Worm (Caenorhabditis elegans) whole organism, early embryonic: Measurements from ENCODE around the gene T23B7.2.

Experiments used
- B0310.2 ChIP-seq: sonication (generic microtip); optimal IDR thresholded peaks from 2 replicates; lab custom pipeline; 2016; ENCODE audit warnings: mild to moderate bottlenecking, missing genetic modification characterization, missing compliant biosample characterization
- F13C5.2 ChIP-seq: sonication (generic microtip); optimal IDR thresholded peaks from 2 replicates; lab custom pipeline; 2017; ENCODE audit warnings: mild to moderate bottlenecking, missing genetic modification characterization, inconsistent platforms, missing compliant biosample characterization
- aly-1 ChIP-seq: sonication (generic microtip); optimal IDR thresholded peaks from 2 replicates; lab custom pipeline; 2016; ENCODE audit warnings: missing genetic modification characterization, missing compliant biosample characterization
- ama-1 ChIP-seq: fragments of 150-350 bp; optimal IDR thresholded peaks from 2 replicates; lab custom pipeline; 2014
- ceh-13 ChIP-seq: fragments of 200-800 bp; sonication (Bioruptor generic); optimal IDR thresholded peaks from 2 replicates; lab custom pipeline; 2018; ENCODE audit warnings: mild to moderate bottlenecking, missing genetic modification characterization, missing compliant biosample characterization
- ceh-36 ChIP-seq: sonication (generic microtip); optimal IDR thresholded peaks from 2 replicates; lab custom pipeline; 2016; ENCODE audit warnings: missing genetic modification characterization, inconsistent platforms, missing compliant biosample characterization
- ets-7 ChIP-seq: sonication (generic microtip); optimal IDR thresholded peaks from 2 replicates; lab custom pipeline; 2016; ENCODE audit warnings: missing genotype, missing genetic modification characterization, missing compliant biosample characterization
- flt-1 ChIP-seq: fragments of 200-800 bp; sonication (Bioruptor generic); IDR thresholded peaks from 2 replicates; pipeline ENCODE4 v1.3.6; 2022; ENCODE audit warnings: missing genetic modification characterization, missing compliant biosample characterization
- hmbx-1 ChIP-seq: sonication (generic microtip); optimal IDR thresholded peaks from 2 replicates; lab custom pipeline; 2016; ENCODE audit warnings: mild to moderate bottlenecking, missing genetic modification characterization, missing compliant biosample characterization
- hmg-4 ChIP-seq: fragments of 200-800 bp; sonication (Bioruptor generic); optimal IDR thresholded peaks from 2 replicates; lab custom pipeline; 2018; ENCODE audit warnings: mild to moderate bottlenecking, missing genetic modification characterization, missing compliant biosample characterization
- hnd-1 ChIP-seq: sonication (generic microtip); optimal IDR thresholded peaks from 2 replicates; lab custom pipeline; 2016; ENCODE audit warnings: missing genetic modification characterization, missing compliant biosample characterization
- pes-1 ChIP-seq: fragments of 200-800 bp; sonication (Bioruptor generic); IDR thresholded peaks from 2 replicates; pipeline ENCODE4 v1.3.6; 2022; ENCODE audit warnings: missing genetic modification reagents, missing genetic modification characterization, missing compliant biosample characterization
- scrt-1 ChIP-seq: fragments of 200-800 bp; sonication (Bioruptor generic); IDR thresholded peaks from 2 replicates; pipeline ENCODE4 v1.3.6; 2022; ENCODE audit warnings: missing genetic modification characterization, missing compliant biosample characterization
- sea-1 ChIP-seq: fragments of 200-800 bp; sonication (Bioruptor generic); conservative IDR thresholded peaks from 2 replicates; pipeline ENCODE4 v1.3.6; 2022; ENCODE audit warnings: missing genetic modification characterization, missing compliant biosample characterization
- tbx-11 ChIP-seq: fragments of 200-800 bp; sonication (Bioruptor generic); IDR thresholded peaks from 2 replicates; pipeline ENCODE4 v1.3.6; 2022; ENCODE audit warnings: missing genetic modification characterization, missing compliant biosample characterization
- tbx-37 ChIP-seq: fragments of 200-800 bp; sonication (Bioruptor generic); conservative IDR thresholded peaks from 2 replicates; pipeline ENCODE4 v1.3.6; 2022; ENCODE audit warnings: missing genetic modification reagents, missing genetic modification characterization, missing compliant biosample characterization
- tra-4 ChIP-seq: sonication (generic microtip); optimal IDR thresholded peaks from 2 replicates; lab custom pipeline; 2017; ENCODE audit warnings: missing genetic modification characterization, missing compliant biosample characterization

The T23B7.2 gene

DNA sequence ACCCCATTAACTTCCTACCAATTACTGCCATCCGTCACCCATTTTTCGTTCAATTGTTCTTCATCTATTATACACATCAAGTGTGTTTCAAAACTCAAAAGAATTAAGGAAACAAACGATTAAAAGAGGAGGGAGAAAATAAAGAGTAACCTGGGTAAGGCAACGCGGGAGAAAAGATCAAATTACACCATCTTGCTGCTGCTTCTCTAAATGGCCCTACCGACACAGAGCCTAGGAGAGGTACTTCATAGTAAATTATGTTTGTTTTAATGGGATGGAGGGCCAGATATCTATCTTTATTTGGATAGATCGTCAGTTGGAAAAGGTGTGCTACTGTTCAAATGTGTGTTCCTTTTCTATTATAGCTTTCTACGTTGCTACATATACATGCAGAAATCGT is 26.7 kb downstream of the T23B7.2 start:
- TF ChIP-seq hmg-4 (GFP tag; lab: Kevin White, UChicago) (no peak), tbx-11 (GFP tag; lab: Robert Waterston, UW) (no peak), F13C5.2 (no peak), tra-4 (tag; lab: Kevin White, UChicago) (no peak), B0310.2 (tag; lab: Kevin White, UChicago) (no peak), ceh-36 (no peak), ama-1 (lab: Kevin White, UChicago) (no peak), ets-7 (no peak)

DNA sequence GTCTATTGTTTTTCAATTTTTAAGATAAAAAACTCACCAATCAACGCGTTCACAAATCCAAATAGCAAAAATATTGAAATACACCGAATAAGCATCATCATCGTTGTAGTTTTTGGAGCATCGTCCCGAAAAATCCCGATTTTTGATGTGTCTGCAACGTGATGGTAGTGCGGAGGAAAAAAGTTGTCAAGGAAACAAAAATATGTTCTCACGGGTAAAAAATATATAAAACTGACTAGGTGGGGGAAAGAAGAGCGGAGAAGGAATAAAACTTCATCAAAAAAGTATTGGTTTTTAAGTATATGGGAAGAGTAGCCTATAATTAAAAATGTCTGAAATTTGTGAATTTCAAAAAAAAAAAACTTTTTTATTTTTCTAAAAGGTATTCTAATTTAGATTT is 30.1 kb downstream of the T23B7.2 start, which contains the start of gene rig-6:
Gene rig-6 (minus strand): TSS at position 101 of the 400 bp plus-strand sequence.
- TF ChIP-seq F13C5.2 (no peak), hnd-1 (no peak), sea-1 (no peak), ceh-13 (GFP tag; lab: Kevin White, UChicago) (no peak), scrt-1 (no peak), ceh-36 (no peak), hmg-4 (GFP tag; lab: Kevin White, UChicago) (no peak), tbx-11 (GFP tag; lab: Robert Waterston, UW) (no peak), tbx-37 (no peak), ets-7 (no peak), pes-1 (GFP tag; lab: Robert Waterston, UW) (no peak), tra-4 (tag; lab: Kevin White, UChicago) (no peak), aly-1 (tag; lab: Kevin White, UChicago) (no peak), ama-1 (lab: Kevin White, UChicago) (no peak), flt-1 (GFP tag; lab: Robert Waterston, UW) (no peak), B0310.2 (tag; lab: Kevin White, UChicago) (no peak), hmbx-1 (tag; lab: Kevin White, UChicago) (no peak)

DNA sequence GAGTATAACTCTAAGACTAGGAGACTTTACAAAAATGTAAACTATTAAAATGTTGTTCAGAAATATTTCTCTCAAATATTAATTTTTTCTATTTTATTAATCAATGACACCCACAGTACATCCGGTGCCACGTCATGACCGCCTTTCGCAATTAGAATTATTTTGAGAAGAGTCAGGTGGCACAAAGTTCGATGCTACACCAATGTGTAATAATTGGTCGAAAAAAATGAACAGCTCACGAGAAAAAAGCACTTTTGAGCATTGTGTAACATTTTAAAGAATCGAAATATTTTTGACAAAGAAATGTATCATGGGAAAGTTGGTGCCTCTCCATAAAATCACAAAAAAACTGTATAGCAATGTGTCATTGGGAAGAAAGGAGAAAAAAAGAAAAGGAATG is 35.3 kb downstream of the T23B7.2 start:
- TF ChIP-seq tbx-37: no peak
- no peak for TF ChIP-seq aly-1 (tag; lab: Kevin White, UChicago)
- no peak for TF ChIP-seq tbx-11 (GFP tag; lab: Robert Waterston, UW)
- no peak for TF ChIP-seq ceh-36
- no peak for TF ChIP-seq sea-1
- TF ChIP-seq tra-4 (tag; lab: Kevin White, UChicago): no peak
- no peak for TF ChIP-seq hmg-4 (GFP tag; lab: Kevin White, UChicago)
- no peak for TF ChIP-seq ets-7
- no peak for TF ChIP-seq ceh-13 (GFP tag; lab: Kevin White, UChicago)
- no peak for TF ChIP-seq hmbx-1 (tag; lab: Kevin White, UChicago)
- TF ChIP-seq hnd-1: no peak
- TF ChIP-seq pes-1 (GFP tag; lab: Robert Waterston, UW): no peak

DNA sequence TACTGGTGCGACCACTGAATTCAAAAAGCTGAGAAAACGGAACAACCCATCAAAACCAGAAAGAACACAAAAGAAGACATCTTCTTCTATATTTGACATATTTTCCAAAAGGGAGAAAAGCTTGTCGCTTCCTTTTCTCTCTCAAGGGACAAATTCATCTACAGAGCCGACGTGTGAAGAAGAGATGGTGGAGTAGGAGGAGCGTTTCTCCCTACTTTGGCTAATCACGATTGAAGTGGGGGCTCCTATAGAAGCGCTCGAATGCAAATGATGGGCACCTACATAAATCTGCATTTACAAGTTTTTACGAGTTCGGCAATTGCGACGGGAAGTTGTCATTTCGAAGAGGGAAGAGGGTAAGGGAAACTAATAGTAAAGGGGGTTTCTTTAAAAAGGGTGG is 35.8 kb downstream of the T23B7.2 start:
- TF ChIP-seq pes-1 (GFP tag; lab: Robert Waterston, UW) (no peak), B0310.2 (tag; lab: Kevin White, UChicago) (no peak), tra-4 (tag; lab: Kevin White, UChicago) (no peak), tbx-37 (no peak), ama-1 (lab: Kevin White, UChicago) (no peak), F13C5.2 (no peak), hmg-4 (GFP tag; lab: Kevin White, UChicago) (no peak), hmbx-1 (tag; lab: Kevin White, UChicago) (no peak)

DNA sequence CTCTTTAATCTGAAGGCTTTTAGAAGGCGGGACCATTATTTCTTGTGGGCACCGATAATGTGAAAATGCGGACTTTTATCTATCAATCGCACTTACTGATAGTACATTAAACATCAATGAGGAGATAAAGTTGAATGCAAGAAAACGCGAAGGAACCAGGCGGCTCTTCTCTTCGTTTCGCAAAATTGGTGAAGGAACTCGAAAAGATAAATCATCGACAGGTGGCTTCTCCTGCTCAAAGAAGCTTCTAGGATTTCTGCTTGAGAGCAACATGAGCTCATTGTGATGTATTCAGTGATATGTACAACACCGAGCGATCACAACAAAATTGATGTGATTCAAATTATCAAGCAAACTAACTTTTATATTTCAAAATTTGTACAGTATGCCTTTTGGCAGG is 36.2 kb downstream of the T23B7.2 start:
- TF ChIP-seq aly-1 (tag; lab: Kevin White, UChicago): no peak
- TF ChIP-seq hmg-4 (GFP tag; lab: Kevin White, UChicago): no peak
- no peak for TF ChIP-seq ceh-36
- no peak for TF ChIP-seq ama-1 (lab: Kevin White, UChicago)
- TF ChIP-seq ets-7: no peak
- no peak for TF ChIP-seq hnd-1
- TF ChIP-seq pes-1 (GFP tag; lab: Robert Waterston, UW): no peak
- no peak for TF ChIP-seq flt-1 (GFP tag; lab: Robert Waterston, UW)
- TF ChIP-seq tbx-37: no peak
- TF ChIP-seq tbx-11 (GFP tag; lab: Robert Waterston, UW): no peak
- TF ChIP-seq F13C5.2: no peak
- no peak for TF ChIP-seq B0310.2 (tag; lab: Kevin White, UChicago)
- no peak for TF ChIP-seq ceh-13 (GFP tag; lab: Kevin White, UChicago)
- no peak for TF ChIP-seq hmbx-1 (tag; lab: Kevin White, UChicago)
- TF ChIP-seq scrt-1: no peak
- TF ChIP-seq tra-4 (tag; lab: Kevin White, UChicago): no peak
- no peak for TF ChIP-seq sea-1

DNA sequence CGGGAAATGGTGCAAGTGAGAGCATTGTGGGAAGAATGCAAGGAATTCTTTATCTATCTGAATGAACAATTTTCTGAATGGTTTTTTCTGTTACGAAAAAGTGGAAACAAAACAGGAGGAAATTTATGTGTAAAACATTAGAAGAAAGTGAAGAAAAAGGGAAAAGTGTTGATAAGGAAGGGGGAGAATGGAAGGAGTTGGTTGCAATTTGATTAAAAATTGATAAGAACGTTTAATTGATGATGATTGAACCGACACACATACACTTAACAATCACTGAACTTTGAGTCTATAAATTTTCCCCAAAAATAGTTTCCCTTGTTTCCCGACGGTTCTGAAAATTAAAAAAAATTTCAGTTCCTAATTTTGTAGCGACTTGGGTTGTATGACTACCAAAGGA is 39.1 kb downstream of the T23B7.2 start:
- TF ChIP-seq sea-1 (no peak), ets-7 (no peak), pes-1 (GFP tag; lab: Robert Waterston, UW) (no peak), ceh-13 (GFP tag; lab: Kevin White, UChicago) (no peak), hnd-1 (no peak), ama-1 (lab: Kevin White, UChicago) (no peak)

DNA sequence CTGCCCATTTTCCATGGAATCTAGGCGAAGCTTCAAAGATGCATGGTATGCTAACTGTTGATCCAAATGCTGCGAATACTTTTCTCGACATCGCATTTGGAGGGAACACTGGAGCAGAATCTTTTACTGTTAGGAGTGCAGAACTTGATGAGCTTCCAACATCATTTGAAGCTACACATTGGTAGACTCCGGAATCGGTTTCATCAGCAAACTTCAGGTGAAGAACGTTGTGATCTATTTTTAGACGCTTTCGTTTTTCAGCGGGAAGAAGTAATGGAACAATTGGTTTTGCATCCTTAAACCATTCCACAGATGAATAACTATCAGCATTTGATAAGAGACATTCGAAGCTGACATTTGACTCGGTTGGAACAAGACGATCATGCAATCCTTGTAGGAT is 41.5 kb downstream of the T23B7.2 start:
- TF ChIP-seq B0310.2 (tag; lab: Kevin White, UChicago): no peak
- no peak for TF ChIP-seq ceh-36
- no peak for TF ChIP-seq flt-1 (GFP tag; lab: Robert Waterston, UW)
- no peak for TF ChIP-seq tra-4 (tag; lab: Kevin White, UChicago)
- TF ChIP-seq tbx-11 (GFP tag; lab: Robert Waterston, UW): no peak
- no peak for TF ChIP-seq tbx-37
- TF ChIP-seq pes-1 (GFP tag; lab: Robert Waterston, UW): no peak
- no peak for TF ChIP-seq ceh-13 (GFP tag; lab: Kevin White, UChicago)
- no peak for TF ChIP-seq hnd-1
- TF ChIP-seq ama-1 (lab: Kevin White, UChicago): no peak
- TF ChIP-seq scrt-1: no peak
- TF ChIP-seq sea-1: no peak
- TF ChIP-seq hmbx-1 (tag; lab: Kevin White, UChicago): no peak
- TF ChIP-seq aly-1 (tag; lab: Kevin White, UChicago): no peak
- TF ChIP-seq hmg-4 (GFP tag; lab: Kevin White, UChicago): no peak
- TF ChIP-seq ets-7: no peak
- TF ChIP-seq F13C5.2: no peak

DNA sequence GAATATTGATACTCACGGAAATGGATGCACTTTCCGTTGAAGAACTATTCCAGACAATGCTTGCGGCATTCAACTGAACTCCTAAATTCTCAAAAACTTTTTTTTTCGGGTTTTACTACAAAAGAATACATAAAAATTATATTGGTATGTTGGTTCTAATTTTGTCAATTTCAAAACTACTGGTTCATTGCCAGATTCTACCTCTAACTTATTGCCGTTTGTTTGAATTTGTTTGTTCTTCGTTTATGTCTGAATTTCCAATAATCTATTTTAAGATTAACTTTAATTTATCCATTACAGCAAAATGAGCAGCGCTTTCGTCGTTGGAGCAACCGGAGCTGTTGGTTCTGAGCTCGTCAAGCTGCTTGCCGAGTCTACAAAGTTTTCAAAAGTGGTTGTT is 45.0 kb downstream of the T23B7.2 start, which contains the start of gene C33F10.14:
Gene C33F10.14 (plus strand): TSS at position 301 of the 400 bp plus-strand sequence.
- TF ChIP-seq F13C5.2 (no peak), aly-1 (tag; lab: Kevin White, UChicago) (no peak), hnd-1 (no peak), hmbx-1 (tag; lab: Kevin White, UChicago) (no peak), B0310.2 (tag; lab: Kevin White, UChicago) (no peak), hmg-4 (GFP tag; lab: Kevin White, UChicago) (no peak), sea-1 (no peak), ets-7 (no peak), flt-1 (GFP tag; lab: Robert Waterston, UW) (no peak), scrt-1 (no peak), tbx-11 (GFP tag; lab: Robert Waterston, UW) (no peak), tbx-37 (no peak), ceh-13 (GFP tag; lab: Kevin White, UChicago) (no peak), ama-1 (lab: Kevin White, UChicago) (no peak), ceh-36 (no peak), pes-1 (GFP tag; lab: Robert Waterston, UW) (no peak), tra-4 (tag; lab: Kevin White, UChicago) (no peak)
